Worm (Caenorhabditis elegans) whole organism, L4/young adult: ENCODE measurements around the gene atp-2.

Experiments used
- W03F9.2 ChIP-seq: fragments of 150-350 bp; optimal IDR thresholded peaks from 2 replicates; lab custom pipeline; 2014; ENCODE audit warnings: missing biosample characterization, missing genetic modification characterization
- dao-5 ChIP-seq: sonication (generic microtip); optimal IDR thresholded peaks from 2 replicates; lab custom pipeline; 2016; ENCODE audit warnings: missing genotype, missing genetic modification characterization, moderate library complexity, missing compliant biosample characterization
- him-1 ChIP-seq: sonication (generic microtip); optimal IDR thresholded peaks from 2 replicates; lab custom pipeline; 2016; ENCODE audit warnings: missing genotype, missing genetic modification reagents, missing genetic modification characterization, missing compliant biosample characterization

The atp-2 gene

DNA sequence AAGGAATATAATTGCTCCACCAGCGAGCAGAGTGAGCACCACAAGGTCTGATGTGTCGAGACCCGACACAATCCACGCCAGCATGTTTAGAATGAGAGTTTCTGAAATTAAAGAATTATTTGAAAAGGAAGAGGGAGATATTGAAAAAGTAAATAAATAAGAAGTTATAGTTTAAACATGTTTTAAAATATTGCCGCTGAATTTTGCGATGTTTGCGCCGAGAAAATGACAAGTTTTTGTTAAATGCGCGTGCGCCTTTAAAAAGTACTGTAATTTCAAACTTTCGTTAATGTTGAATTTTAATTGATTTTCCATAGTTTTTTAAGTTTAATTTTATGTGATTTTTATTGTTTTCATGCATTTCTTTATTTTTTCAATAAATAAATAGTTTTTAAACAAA is 28.6 kb upstream of the atp-2 start, which contains the start of gene emb-8:
TSS of gene emb-8 (minus strand) at position 101 of the 400 bp plus-strand sequence.
- TF ChIP-seq dao-5 (tag; lab: Kevin White, UChicago) (no peak), him-1 (no peak), W03F9.2 (tag; lab: Kevin White, UChicago) (no peak)

- no peak for TF ChIP-seq him-1
Observed at ce11 chrIII:5200349-5200748, 27.9 kb upstream of the atp-2 start.

ce11 chrIII:5201267-5201666 is 26.9 kb upstream of the atp-2 start:
- TF ChIP-seq him-1 (no peak), dao-5 (tag; lab: Kevin White, UChicago) (no peak), W03F9.2 (tag; lab: Kevin White, UChicago) (no peak)

ce11 chrIII:5202641-5203040 is 25.6 kb upstream of the atp-2 start:
- TF ChIP-seq W03F9.2 (tag; lab: Kevin White, UChicago) (peak; percentile 46), dao-5 (tag; lab: Kevin White, UChicago) (no peak)

ce11 chrIII:5203310-5203709 is 24.9 kb upstream of the atp-2 start:
- no peak for TF ChIP-seq him-1
- peak; percentile 8 for TF ChIP-seq W03F9.2 (tag; lab: Kevin White, UChicago)
- no peak for TF ChIP-seq dao-5 (tag; lab: Kevin White, UChicago)

- no peak for TF ChIP-seq him-1
- no peak for TF ChIP-seq W03F9.2 (tag; lab: Kevin White, UChicago)
- TF ChIP-seq dao-5 (tag; lab: Kevin White, UChicago): no peak
Observed at ce11 chrIII:5206861-5207414, 21.3 kb upstream of the atp-2 start, which contains the start of gene morc-1. Gene morc-1, minus strand, starts transcription at chrIII:5206911.

- no peak for TF ChIP-seq W03F9.2 (tag; lab: Kevin White, UChicago)
- no peak for TF ChIP-seq him-1
- no peak for TF ChIP-seq dao-5 (tag; lab: Kevin White, UChicago)
Observed at ce11 chrIII:5208992-5209391, 19.2 kb upstream of the atp-2 start, which contains the start of gene syx-16. Gene syx-16, minus strand, starts transcription at chrIII:5209109.

ce11 chrIII:5210269-5210668 is 17.9 kb upstream of the atp-2 start:
- TF ChIP-seq dao-5 (tag; lab: Kevin White, UChicago) (no peak), him-1 (no peak), W03F9.2 (tag; lab: Kevin White, UChicago) (no peak)

ce11 chrIII:5211137-5211648 is 17.0 kb upstream of the atp-2 start:
- TF ChIP-seq dao-5 (tag; lab: Kevin White, UChicago) (peak; percentile 81), W03F9.2 (tag; lab: Kevin White, UChicago) (peak; percentile 46)

ce11 chrIII:5214162-5214561 is 14.1 kb upstream of the atp-2 start:
- TF ChIP-seq W03F9.2 (tag; lab: Kevin White, UChicago): no peak
- no peak for TF ChIP-seq dao-5 (tag; lab: Kevin White, UChicago)
- no peak for TF ChIP-seq him-1

DNA sequence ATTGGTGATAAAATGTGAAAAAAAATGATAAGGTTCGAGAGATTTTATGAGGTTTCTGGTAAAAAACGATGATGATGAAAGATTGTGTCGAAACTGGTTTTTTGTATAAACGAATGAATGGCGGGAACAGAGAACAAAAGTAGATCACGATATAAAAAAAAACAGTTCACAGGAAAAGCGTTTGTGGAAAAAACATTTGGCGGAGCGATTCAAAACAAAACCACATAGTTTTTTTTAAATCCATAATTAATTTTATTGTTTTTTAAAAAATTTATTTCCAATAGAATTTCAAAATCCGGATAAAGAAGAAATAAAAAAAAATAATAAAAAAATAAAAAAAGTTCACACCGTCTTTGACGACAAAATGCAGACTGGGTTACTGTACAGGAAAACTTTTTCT is 12.8 kb upstream of the atp-2 start, which contains the start of gene ZC155.4:
TSS of gene ZC155.4 (minus strand) at position 101 of the 400 bp plus-strand sequence.
- TF ChIP-seq dao-5 (tag; lab: Kevin White, UChicago) (no peak), him-1 (no peak), W03F9.2 (tag; lab: Kevin White, UChicago) (no peak)

DNA sequence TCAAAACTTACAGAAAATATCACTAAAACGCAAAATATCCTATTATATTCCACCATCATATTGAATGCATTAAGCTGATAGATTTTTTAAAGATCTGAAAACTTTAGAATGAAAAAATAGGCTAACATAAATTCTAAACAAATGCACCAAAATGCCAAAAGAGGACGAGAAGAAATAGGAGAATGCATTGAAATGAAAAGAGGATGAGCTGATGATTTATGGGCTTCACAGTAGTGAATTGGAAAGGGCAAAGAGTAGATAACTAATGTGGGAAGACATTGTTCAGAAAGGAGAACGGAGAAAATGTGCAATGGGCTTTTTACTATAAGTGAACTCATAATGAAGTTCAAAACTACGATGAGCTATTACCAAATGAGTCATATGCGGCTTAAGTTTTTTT is 10.7 kb upstream of the atp-2 start, which contains the start of gene cutl-19:
TSS of gene cutl-19 (minus strand) at position 101 of the 400 bp plus-strand sequence.
- TF ChIP-seq dao-5 (tag; lab: Kevin White, UChicago) (no peak), W03F9.2 (tag; lab: Kevin White, UChicago) (no peak), him-1 (no peak)

- TF ChIP-seq him-1 (no peak), dao-5 (tag; lab: Kevin White, UChicago) (no peak), W03F9.2 (tag; lab: Kevin White, UChicago) (no peak)
Observed at ce11 chrIII:5218687-5219086, 9.5 kb upstream of the atp-2 start, which contains the start of gene ZC155.2. Gene ZC155.2, plus strand, starts transcription at chrIII:5218987.

ce11 chrIII:5221820-5222219 is 6.4 kb upstream of the atp-2 start:
- no peak for TF ChIP-seq him-1
- TF ChIP-seq W03F9.2 (tag; lab: Kevin White, UChicago): no peak
- TF ChIP-seq dao-5 (tag; lab: Kevin White, UChicago): no peak

DNA sequence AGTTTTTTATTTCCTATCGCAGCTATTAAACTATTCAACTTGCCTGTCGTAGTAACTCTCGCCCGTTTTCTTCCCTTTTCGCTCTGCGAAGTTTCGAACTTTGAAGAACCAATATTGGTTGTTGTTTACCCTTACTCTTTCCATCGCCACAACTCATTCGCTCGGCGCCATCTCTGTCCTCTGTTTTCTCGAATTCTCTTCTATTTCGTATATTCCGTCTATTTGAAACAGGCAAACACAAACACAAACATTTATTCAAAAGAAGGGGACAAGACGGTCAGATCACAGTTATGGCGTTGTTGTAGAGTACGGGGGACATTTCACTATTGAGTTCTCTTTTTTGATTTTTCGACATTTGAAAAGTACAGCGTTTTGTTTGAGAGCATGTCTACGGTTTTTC is 5.4 kb upstream of the atp-2 start:
- TF ChIP-seq dao-5 (tag; lab: Kevin White, UChicago) (no peak), him-1 (no peak), W03F9.2 (tag; lab: Kevin White, UChicago) (no peak)
